Worm (Caenorhabditis elegans) whole organism, mixed stage, embryonic: ENCODE measurements around the gene cox-6C.

ENCODE experiments used
- M03D4.4 ChIP-seq: sonication (generic microtip); optimal IDR thresholded peaks from 2 replicates; lab custom pipeline; 2017; ENCODE audit warnings: mild to moderate bottlenecking, missing genetic modification characterization, missing compliant biosample characterization
- bed-3 ChIP-seq: fragments of 200-800 bp; sonication (Bioruptor generic); optimal IDR thresholded peaks from 3 replicates; lab custom pipeline; 2018; ENCODE audit warnings: mild to moderate bottlenecking, missing genetic modification characterization, moderate library complexity, missing compliant biosample characterization
- blmp-1 ChIP-seq: fragments of 150-350 bp; optimal IDR thresholded peaks from 2 replicates; lab custom pipeline; 2014; ENCODE audit warnings: missing biosample characterization, missing genetic modification characterization
- ceh-43 ChIP-seq: fragments of 200-800 bp; sonication (Bioruptor generic); optimal IDR thresholded peaks from 2 replicates; lab custom pipeline; 2018; ENCODE audit warnings: mild to moderate bottlenecking, missing genetic modification characterization, moderate library complexity, missing compliant biosample characterization
- ceh-83 ChIP-seq: fragments of 200-800 bp; sonication (Bioruptor generic); optimal IDR thresholded peaks from 2 replicates; lab custom pipeline; 2018; ENCODE audit warnings: mild to moderate bottlenecking, missing genetic modification characterization, missing compliant biosample characterization
- ces-1 ChIP-seq: fragments of 150-350 bp; optimal IDR thresholded peaks from 2 replicates; lab custom pipeline; 2014; ENCODE audit warnings: missing biosample characterization, missing genetic modification reagents, missing genetic modification characterization
- cnd-1 ChIP-seq: fragments of 200-800 bp; sonication (Bioruptor generic); optimal IDR thresholded peaks from 2 replicates; lab custom pipeline; 2018; ENCODE audit warnings: mild to moderate bottlenecking, missing genetic modification characterization, missing compliant biosample characterization
- drap-1 ChIP-seq: fragments of 200-800 bp; sonication (Bioruptor generic); optimal IDR thresholded peaks from 3 replicates; lab custom pipeline; 2018; ENCODE audit warnings: mild to moderate bottlenecking, missing genetic modification characterization, missing compliant biosample characterization
- elt-1 ChIP-seq: sonication (generic microtip); optimal IDR thresholded peaks from 2 replicates; lab custom pipeline; 2017; ENCODE audit warnings: missing genetic modification characterization, mild to moderate bottlenecking, missing compliant biosample characterization, antibody characterized with exemption, moderate library complexity, borderline replicate concordance; ENCODE audit not compliant: insufficient read depth
- elt-3 ChIP-seq: fragments of 150-350 bp; optimal IDR thresholded peaks from 2 replicates; lab custom pipeline; 2014; ENCODE audit warnings: missing biosample characterization, missing genetic modification characterization
- flh-1 ChIP-seq: fragments of 200-800 bp; sonication (Bioruptor generic); optimal IDR thresholded peaks from 2 replicates; lab custom pipeline; 2018; ENCODE audit warnings: mild to moderate bottlenecking, missing genetic modification characterization, moderate library complexity, missing compliant biosample characterization
- ham-2 ChIP-seq: fragments of 200-800 bp; sonication (Bioruptor generic); optimal IDR thresholded peaks from 2 replicates; lab custom pipeline; 2018; ENCODE audit warnings: mild to moderate bottlenecking, missing genetic modification characterization, missing compliant biosample characterization
- hlh-1 ChIP-seq: fragments of 150-350 bp; optimal IDR thresholded peaks from 2 replicates; lab custom pipeline; 2014; ENCODE audit warnings: missing biosample characterization, missing genetic modification reagents, missing genetic modification characterization
- lin-13 ChIP-seq: fragments of 150-350 bp; optimal IDR thresholded peaks from 2 replicates; lab custom pipeline; 2014; ENCODE audit warnings: missing biosample characterization, missing genetic modification characterization
- lin-32 ChIP-seq: fragments of 200-800 bp; sonication (Bioruptor generic); optimal IDR thresholded peaks from 2 replicates; lab custom pipeline; 2018; ENCODE audit warnings: mild to moderate bottlenecking, missing genetic modification characterization, missing compliant biosample characterization
- lsy-2 ChIP-seq: fragments of 150-350 bp; optimal IDR thresholded peaks from 2 replicates; lab custom pipeline; 2014; ENCODE audit warnings: missing biosample characterization, missing genetic modification characterization
- mab-5 ChIP-seq: fragments of 150-350 bp; optimal IDR thresholded peaks from 2 replicates; lab custom pipeline; 2014; ENCODE audit warnings: missing biosample characterization, missing genetic modification characterization
- mep-1 ChIP-seq: fragments of 150-350 bp; optimal IDR thresholded peaks from 2 replicates; lab custom pipeline; 2017; ENCODE audit warnings: missing biosample characterization, missing genetic modification reagents, missing genetic modification characterization, inconsistent platforms
- mls-2 ChIP-seq: sonication (generic microtip); optimal IDR thresholded peaks from 2 replicates; lab custom pipeline; 2016; ENCODE audit warnings: mild to moderate bottlenecking, missing genetic modification characterization, moderate library complexity, missing compliant biosample characterization
- nhr-12 ChIP-seq: fragments of 150-350 bp; optimal IDR thresholded peaks from 2 replicates; lab custom pipeline; 2014; ENCODE audit warnings: missing biosample characterization, missing genetic modification characterization
- nhr-2 ChIP-seq: fragments of 150-350 bp; optimal IDR thresholded peaks from 2 replicates; lab custom pipeline; 2014; ENCODE audit warnings: missing biosample characterization, missing genetic modification characterization
- nhr-237 ChIP-seq: fragments of 150-350 bp; optimal IDR thresholded peaks from 2 replicates; lab custom pipeline; 2014; ENCODE audit warnings: missing biosample characterization, missing genetic modification characterization
- nhr-28 ChIP-seq: fragments of 150-350 bp; optimal IDR thresholded peaks from 2 replicates; lab custom pipeline; 2014; ENCODE audit warnings: missing biosample characterization, missing genetic modification characterization
- nhr-76 ChIP-seq: sonication (generic microtip); optimal IDR thresholded peaks from 2 replicates; lab custom pipeline; 2017; ENCODE audit warnings: missing biosample characterization, missing genetic modification characterization
- pha-4 ChIP-seq: fragments of 150-350 bp; optimal IDR thresholded peaks from 2 replicates; lab custom pipeline; 2018; ENCODE audit warnings: missing biosample characterization, missing genetic modification reagents, missing genetic modification characterization
- snpc-4 ChIP-seq: fragments of 150-350 bp; optimal IDR thresholded peaks from 2 replicates; lab custom pipeline; 2014; ENCODE audit warnings: missing biosample characterization, missing genetic modification characterization
- sptf-1 ChIP-seq: sonication (generic microtip); optimal IDR thresholded peaks from 2 replicates; lab custom pipeline; 2017; ENCODE audit warnings: mild to moderate bottlenecking, missing genetic modification characterization, moderate library complexity, missing compliant biosample characterization
- tbx-8 ChIP-seq: fragments of 200-800 bp; sonication (Bioruptor generic); optimal IDR thresholded peaks from 2 replicates; lab custom pipeline; 2018; ENCODE audit warnings: mild to moderate bottlenecking, missing genetic modification characterization, moderate library complexity, missing compliant biosample characterization
- unc-120 ChIP-seq: sonication (generic microtip); optimal IDR thresholded peaks from 2 replicates; lab custom pipeline; 2017; ENCODE audit warnings: missing genetic modification characterization, missing compliant biosample characterization; ENCODE audit not compliant: poor library complexity, severe bottlenecking
- unc-39 ChIP-seq: fragments of 150-350 bp; optimal IDR thresholded peaks from 2 replicates; lab custom pipeline; 2014; ENCODE audit warnings: missing biosample characterization, missing genetic modification characterization
- unc-62 ChIP-seq: fragments of 150-350 bp; optimal IDR thresholded peaks from 2 replicates; lab custom pipeline; 2014; ENCODE audit warnings: missing biosample characterization, missing genetic modification reagents, missing genetic modification characterization
- ztf-11 ChIP-seq: fragments of 150-350 bp; optimal IDR thresholded peaks from 2 replicates; lab custom pipeline; 2014; ENCODE audit warnings: missing biosample characterization, missing genetic modification characterization

The cox-6C gene

DNA sequence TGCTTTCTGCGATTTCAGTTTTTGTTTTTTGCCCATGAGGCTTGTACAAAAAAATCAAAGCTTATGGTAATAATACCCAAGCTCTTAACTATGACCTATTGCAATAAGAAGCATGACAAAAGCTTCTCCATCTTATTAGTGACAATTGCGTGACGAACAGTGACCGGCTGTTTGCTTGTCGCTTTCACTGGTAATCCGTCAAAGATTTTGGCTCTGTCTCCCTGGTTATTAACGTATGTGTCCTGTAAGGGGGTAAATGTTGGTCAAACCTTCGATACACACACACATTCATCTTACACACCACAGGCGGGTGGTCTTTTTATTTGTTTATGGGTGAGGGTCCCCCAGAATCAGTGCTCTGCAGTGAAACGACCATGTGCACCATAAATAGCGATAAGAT lies 47.6 kb downstream of the cox-6C start:
- TF ChIP-seq elt-3 (tag; lab: Kevin White, UChicago) = no peak
- TF ChIP-seq ces-1 (GFP tag; lab: Kevin White, UChicago) = no peak
- TF ChIP-seq unc-62 (GFP tag; lab: Kevin White, UChicago) = peak; percentile 64
- peak; percentile 4 for TF ChIP-seq pha-4 (tag; lab: Kevin White, UChicago)
- TF ChIP-seq nhr-2 (tag; lab: Kevin White, UChicago) = peak; percentile 77
- TF ChIP-seq mls-2 = peak; percentile 19

DNA sequence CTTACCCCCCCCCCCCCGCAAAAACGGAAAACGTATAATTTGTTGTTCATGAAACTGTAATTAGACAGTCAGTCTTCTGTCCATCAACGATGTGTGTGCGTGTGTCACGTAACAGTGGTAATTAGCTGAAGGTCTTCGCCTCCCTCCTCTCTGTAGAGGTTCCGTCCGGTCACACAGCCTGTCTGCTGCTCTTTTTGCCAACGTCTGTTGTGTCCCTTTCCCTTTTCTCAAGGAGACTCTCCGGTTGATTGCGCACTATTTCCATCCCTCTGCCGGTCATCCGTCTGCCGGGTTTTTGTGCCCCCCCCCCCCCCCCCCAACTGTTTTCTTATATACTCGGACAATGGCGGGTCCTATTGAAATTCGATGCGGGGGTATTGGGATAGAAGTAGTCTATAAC lies 49.2 kb downstream of the cox-6C start:
- no peak for TF ChIP-seq mab-5 (tag; lab: Kevin White, UChicago)
- peak; percentile 29 for TF ChIP-seq ham-2 (GFP tag; lab: Kevin White, UChicago)
- TF ChIP-seq tbx-8 (GFP tag; lab: Kevin White, UChicago) = peak; percentile 6
- no peak for TF ChIP-seq nhr-12
- TF ChIP-seq flh-1 (GFP tag; lab: Kevin White, UChicago) = peak; percentile 15
- no peak for TF ChIP-seq snpc-4 (tag; lab: Kevin White, UChicago)
- TF ChIP-seq nhr-237 (tag; lab: Kevin White, UChicago) = no peak
- no peak for TF ChIP-seq blmp-1 (tag; lab: Kevin White, UChicago)
- TF ChIP-seq bed-3 = no peak
- no peak for TF ChIP-seq nhr-28 (tag; lab: Kevin White, UChicago)
- TF ChIP-seq ztf-11 = peak; percentile 56
- no peak for TF ChIP-seq pha-4 (tag; lab: Kevin White, UChicago)
- TF ChIP-seq unc-39 (tag; lab: Kevin White, UChicago) = no peak
- peak; percentile 59 for TF ChIP-seq lin-32 (GFP tag; lab: Kevin White, UChicago)
- peak; percentile 46 for TF ChIP-seq drap-1
- no peak for TF ChIP-seq mep-1 (tag; lab: Kevin White, UChicago)
- TF ChIP-seq ceh-83 (GFP tag; lab: Kevin White, UChicago) = no peak
- no peak for TF ChIP-seq hlh-1 (tag; lab: Kevin White, UChicago)
- peak; percentile 86 for TF ChIP-seq sptf-1 (tag; lab: Kevin White, UChicago)
- peak; percentile 90 for TF ChIP-seq cnd-1 (tag; lab: Kevin White, UChicago)
- no peak for TF ChIP-seq nhr-76
- no peak for TF ChIP-seq unc-120
- TF ChIP-seq ces-1 (GFP tag; lab: Kevin White, UChicago) = no peak
- peak; percentile 99 for TF ChIP-seq nhr-2 (tag; lab: Kevin White, UChicago)
- TF ChIP-seq elt-1 = no peak
- peak; percentile 65 for TF ChIP-seq unc-62 (GFP tag; lab: Kevin White, UChicago)
- TF ChIP-seq ceh-43 = peak; percentile 81
- peak; percentile 89 for TF ChIP-seq mls-2
- TF ChIP-seq lin-13 (tag; lab: Kevin White, UChicago) = peak; percentile 27
- TF ChIP-seq lsy-2 = no peak
- TF ChIP-seq M03D4.4 (tag; lab: Kevin White, UChicago) = peak; percentile 14
